Fruit fly (Drosophila melanogaster) whole organism, embryonic: ENCODE results near the gene MED21.

ENCODE experiments used
- Atf-2 ChIP-seq: fragments of 200-800 bp; sonication (Bioruptor generic); optimal IDR thresholded peaks from 2 replicates; lab custom pipeline; 2016; ENCODE audit warnings: missing biosample characterization, missing genetic modification characterization
- Awh ChIP-seq: fragments of 200-800 bp; sonication (Bioruptor generic); IDR thresholded peaks from 2 replicates; pipeline ENCODE4, ENCODE4 v1.3.6; 2022; ENCODE audit warnings: missing biosample characterization, missing genetic modification characterization
- CG1024 ChIP-seq: fragments of 200-800 bp; sonication (Bioruptor generic); IDR thresholded peaks from 2 replicates; pipeline ENCODE4 v1.3.6; 2022; ENCODE audit warnings: missing biosample characterization, missing genetic modification characterization
- CG10274 ChIP-seq: fragments of 200-800 bp; sonication (Bioruptor generic); optimal IDR thresholded peaks from 3 replicates; lab custom pipeline; 2017; ENCODE audit warnings: missing biosample characterization, mild to moderate bottlenecking, missing genetic modification characterization
- CG10321 ChIP-seq: fragments of 200-800 bp; sonication (Bioruptor generic); IDR thresholded peaks from 2 replicates; pipeline ENCODE4 v1.3.6; 2022; ENCODE audit warnings: missing biosample characterization, missing genetic modification characterization
- CG12071 ChIP-seq: fragments of 200-800 bp; sonication (Bioruptor generic); optimal IDR thresholded peaks from 3 replicates; lab custom pipeline; 2018; ENCODE audit warnings: missing biosample characterization, mild to moderate bottlenecking, missing genetic modification characterization
- CG12769 ChIP-seq: fragments of 200-800 bp; sonication (Bioruptor generic); optimal IDR thresholded peaks from 2 replicates; lab custom pipeline; 2019; ENCODE audit warnings: missing biosample characterization, mild to moderate bottlenecking, missing genetic modification characterization, moderate library complexity
- CG13296 ChIP-seq: fragments of 200-800 bp; sonication (Bioruptor generic); optimal IDR thresholded peaks from 3 replicates; lab custom pipeline; 2018; ENCODE audit warnings: missing biosample characterization, mild to moderate bottlenecking, missing genetic modification characterization
- CG14441 ChIP-seq: fragments of 200-800 bp; sonication (Bioruptor generic); IDR thresholded peaks from 2 replicates; pipeline ENCODE4 v1.3.6; 2022; ENCODE audit warnings: missing biosample characterization, missing genetic modification characterization
- CG14710 ChIP-seq: fragments of 200-800 bp; sonication (Bioruptor generic); optimal IDR thresholded peaks from 3 replicates; lab custom pipeline; 2019; ENCODE audit warnings: missing biosample characterization, mild to moderate bottlenecking, missing genetic modification characterization, moderate library complexity
- CG1603 ChIP-seq: fragments of 200-800 bp; sonication (Bioruptor generic); optimal IDR thresholded peaks from 2 replicates; lab custom pipeline; 2019; ENCODE audit warnings: missing biosample characterization, mild to moderate bottlenecking, missing genetic modification characterization, moderate library complexity
- CG16815 ChIP-seq: fragments of 200-800 bp; sonication (Bioruptor generic); optimal IDR thresholded peaks from 3 replicates; lab custom pipeline; 2017; ENCODE audit warnings: missing biosample characterization, mild to moderate bottlenecking, missing genetic modification characterization
- CG17612 ChIP-seq: fragments of 200-800 bp; sonication (Bioruptor generic); IDR thresholded peaks from 2 replicates; pipeline ENCODE4 v1.3.6; 2022; ENCODE audit warnings: missing biosample characterization, missing genetic modification characterization
- CG1832 ChIP-seq: fragments of 200-800 bp; sonication (Bioruptor generic); optimal IDR thresholded peaks from 2 replicates; lab custom pipeline; 2017; ENCODE audit warnings: missing biosample characterization, mild to moderate bottlenecking, missing genetic modification characterization, inconsistent platforms
- CG30020 ChIP-seq: fragments of 200-800 bp; optimal IDR thresholded peaks from 2 replicates; lab custom pipeline; 2019; ENCODE audit warnings: missing biosample characterization, mild to moderate bottlenecking, missing genetic modification characterization, moderate library complexity
- CG6791 ChIP-seq: fragments of 200-800 bp; sonication (Bioruptor generic); IDR thresholded peaks from 3 replicates; pipeline ENCODE4 v1.3.6; 2022; ENCODE audit warnings: missing biosample characterization, missing genetic modification characterization; ENCODE audit not compliant: partially characterized antibody
- CG7357 ChIP-seq: fragments of 200-800 bp; sonication (Bioruptor generic); IDR thresholded peaks from 3 replicates; pipeline ENCODE4 v1.3.6; 2022; ENCODE audit warnings: missing biosample characterization, missing genetic modification characterization
- CG8290 ChIP-seq, 3 experiments: fragments of 200-800 bp; sonication (Bioruptor generic); optimal IDR thresholded peaks; 2 replicates each; lab custom pipeline; 2016 to 2019; ENCODE audit warnings: missing biosample characterization in 3 of 3, missing genetic modification characterization in 3 of 3, mild to moderate bottlenecking in 2 of 3, moderate library complexity in 1 of 3
- CG9817 ChIP-seq: fragments of 200-800 bp; sonication (Bioruptor generic); optimal IDR thresholded peaks from 2 replicates; lab custom pipeline; 2018; ENCODE audit warnings: missing biosample characterization, mild to moderate bottlenecking, missing genetic modification characterization, moderate library complexity
- CkIIα-i1 ChIP-seq: fragments of 200-800 bp; sonication (Bioruptor generic); IDR thresholded peaks from 2 replicates; pipeline ENCODE4 v1.3.6; 2022; ENCODE audit warnings: missing biosample characterization, missing genetic modification characterization
- CoRest ChIP-seq: fragments of 200-800 bp; sonication (Bioruptor generic); optimal IDR thresholded peaks from 3 replicates; lab custom pipeline; 2018; ENCODE audit warnings: missing biosample characterization, mild to moderate bottlenecking, missing genetic modification characterization, moderate library complexity
- CrebB ChIP-seq: fragments of 200-800 bp; sonication (Bioruptor generic); optimal IDR thresholded peaks from 3 replicates; lab custom pipeline; 2018; ENCODE audit warnings: missing biosample characterization, mild to moderate bottlenecking, missing genetic modification characterization
- Dref ChIP-seq: fragments of 200-800 bp; sonication (Bioruptor generic); IDR thresholded peaks from 2 replicates; pipeline ENCODE4 v1.3.6; 2022; ENCODE audit warnings: missing biosample characterization, missing genetic modification characterization
- E2f2 ChIP-seq: fragments of 200-800 bp; sonication (Bioruptor generic); IDR thresholded peaks from 2 replicates; pipeline ENCODE4 v1.3.6; 2022; ENCODE audit warnings: missing biosample characterization, missing genetic modification characterization
- HHEX ChIP-seq: fragments of 200-800 bp; sonication (Bioruptor generic); optimal IDR thresholded peaks from 3 replicates; lab custom pipeline; 2017; ENCODE audit warnings: missing biosample characterization, mild to moderate bottlenecking, missing genetic modification characterization, missing genetic modification reagents
- Lpt ChIP-seq: fragments of >200 bp; optimal IDR thresholded peaks from 2 replicates; lab custom pipeline; 2018; ENCODE audit warnings: missing biosample characterization, missing genetic modification characterization
- Nf-YA ChIP-seq: fragments of 200-800 bp; sonication (Bioruptor generic); IDR thresholded peaks from 2 replicates; pipeline ENCODE4 v1.3.6; 2022; ENCODE audit warnings: missing biosample characterization, missing genetic modification characterization
- Nf-YC ChIP-seq: fragments of 200-800 bp; optimal IDR thresholded peaks from 3 replicates; lab custom pipeline; 2019; ENCODE audit warnings: missing biosample characterization, mild to moderate bottlenecking, missing genetic modification characterization, moderate library complexity
- Ssrp ChIP-seq: fragments of 200-800 bp; sonication (Bioruptor generic); optimal IDR thresholded peaks from 2 replicates; lab custom pipeline; 2018; ENCODE audit warnings: missing biosample characterization, mild to moderate bottlenecking, missing genetic modification characterization, moderate library complexity
- amos ChIP-seq: fragments of 200-800 bp; sonication (Bioruptor generic); IDR thresholded peaks from 2 replicates; pipeline ENCODE4 v1.3.6; 2022; ENCODE audit warnings: missing biosample characterization, missing genetic modification characterization; ENCODE audit not compliant: partially characterized antibody
- aop ChIP-seq: fragments of 200-800 bp; sonication (Bioruptor generic); IDR thresholded peaks from 2 replicates; pipeline ENCODE4 v1.3.6; 2022; ENCODE audit warnings: missing biosample characterization, missing genetic modification characterization
- bab2 ChIP-seq: fragments of 200-800 bp; sonication (Bioruptor generic); optimal IDR thresholded peaks from 2 replicates; lab custom pipeline; 2016; ENCODE audit warnings: missing biosample characterization, missing genetic modification characterization
- cg ChIP-seq: fragments of 200-800 bp; sonication (Bioruptor generic); optimal IDR thresholded peaks from 3 replicates; lab custom pipeline; 2019; ENCODE audit warnings: missing biosample characterization, mild to moderate bottlenecking, missing genetic modification characterization, moderate library complexity
- corto ChIP-seq: fragments of 200-800 bp; sonication (Bioruptor generic); optimal IDR thresholded peaks from 2 replicates; lab custom pipeline; 2016; ENCODE audit warnings: missing biosample characterization, mild to moderate bottlenecking, missing genetic modification characterization, moderate library complexity
- danr ChIP-seq: fragments of 200-800 bp; sonication (Bioruptor generic); IDR thresholded peaks from 2 replicates; pipeline ENCODE4 v1.3.6; 2022; ENCODE audit warnings: missing biosample characterization, missing genetic modification characterization
- dati ChIP-seq: fragments of 200-800 bp; sonication (Bioruptor generic); IDR thresholded peaks from 2 replicates; pipeline ENCODE4 v1.3.6; 2022; ENCODE audit warnings: missing biosample characterization, missing genetic modification characterization
- eve ChIP-seq, 2 experiments: fragments of >200 bp; optimal IDR thresholded peaks; 2 replicates each; lab custom pipeline; 2017; ENCODE audit warnings: missing biosample characterization in 2 of 2, missing genetic modification characterization in 2 of 2
- gro ChIP-seq: fragments of 200-800 bp; sonication (Bioruptor generic); optimal IDR thresholded peaks from 2 replicates; lab custom pipeline; 2016; ENCODE audit warnings: missing biosample characterization, missing genetic modification characterization
- jumu ChIP-seq: fragments of 200-800 bp; sonication (Bioruptor generic); optimal IDR thresholded peaks from 3 replicates; lab custom pipeline; 2016; ENCODE audit warnings: missing biosample characterization, missing genetic modification characterization
- lbe ChIP-seq: fragments of 200-800 bp; sonication (Bioruptor generic); optimal IDR thresholded peaks from 2 replicates; lab custom pipeline; 2016; ENCODE audit warnings: missing biosample characterization, mild to moderate bottlenecking, missing genetic modification characterization
- nmo ChIP-seq: fragments of 200-800 bp; sonication (Bioruptor generic); optimal IDR thresholded peaks from 2 replicates; lab custom pipeline; 2018; ENCODE audit warnings: missing biosample characterization, mild to moderate bottlenecking, missing genetic modification characterization, moderate library complexity
- row ChIP-seq: fragments of 200-800 bp; sonication (Bioruptor generic); IDR thresholded peaks from 3 replicates; pipeline ENCODE4 v1.3.6; 2022; ENCODE audit warnings: missing biosample characterization, missing genetic modification characterization
- sna ChIP-seq: fragments of 200-800 bp; sonication (Bioruptor generic); IDR thresholded peaks from 2 replicates; pipeline ENCODE4 v1.3.6; 2022; ENCODE audit warnings: missing biosample characterization, missing genetic modification characterization; ENCODE audit not compliant: partially characterized antibody
- sqz ChIP-seq: fragments of 200-800 bp; sonication (Bioruptor generic); optimal IDR thresholded peaks from 3 replicates; lab custom pipeline; 2018; ENCODE audit warnings: missing biosample characterization, mild to moderate bottlenecking, missing genetic modification characterization
- ssp ChIP-seq: fragments of 200-800 bp; sonication (Bioruptor generic); IDR thresholded peaks from 2 replicates; pipeline ENCODE4 v1.3.6; 2022; ENCODE audit warnings: missing biosample characterization, missing genetic modification characterization
- sug ChIP-seq: fragments of 200-800 bp; optimal IDR thresholded peaks from 2 replicates; lab custom pipeline; 2019; ENCODE audit warnings: missing biosample characterization, mild to moderate bottlenecking, missing genetic modification characterization, moderate library complexity
- trh ChIP-seq: fragments of 200-800 bp; sonication (Bioruptor generic); optimal IDR thresholded peaks from 2 replicates; lab custom pipeline; 2016; ENCODE audit warnings: missing biosample characterization, missing genetic modification characterization
- twi ChIP-seq: fragments of 200-800 bp; optimal IDR thresholded peaks from 2 replicates; lab custom pipeline; 2019; ENCODE audit warnings: missing biosample characterization, mild to moderate bottlenecking, missing genetic modification characterization, moderate library complexity
- vvl ChIP-seq: fragments of 200-800 bp; sonication (Bioruptor generic); IDR thresholded peaks from 2 replicates; pipeline ENCODE4 v1.3.6; 2022; ENCODE audit warnings: missing biosample characterization, missing genetic modification characterization
- zen2 ChIP-seq: fragments of 200-800 bp; sonication (Bioruptor generic); IDR thresholded peaks from 3 replicates; pipeline ENCODE4 v1.3.6; 2022; ENCODE audit warnings: missing biosample characterization, missing genetic modification characterization; ENCODE audit not compliant: partially characterized antibody
- zfh1 ChIP-seq: fragments of 200-800 bp; sonication (Bioruptor generic); IDR thresholded peaks from 3 replicates; pipeline ENCODE4 v1.3.6; 2022; ENCODE audit warnings: missing biosample characterization, missing genetic modification characterization
- zfh2 ChIP-seq: fragments of 200-800 bp; sonication (Bioruptor generic); optimal IDR thresholded peaks from 2 replicates; lab custom pipeline; 2016; ENCODE audit warnings: missing biosample characterization, missing genetic modification characterization

Gene MED21

DNA sequence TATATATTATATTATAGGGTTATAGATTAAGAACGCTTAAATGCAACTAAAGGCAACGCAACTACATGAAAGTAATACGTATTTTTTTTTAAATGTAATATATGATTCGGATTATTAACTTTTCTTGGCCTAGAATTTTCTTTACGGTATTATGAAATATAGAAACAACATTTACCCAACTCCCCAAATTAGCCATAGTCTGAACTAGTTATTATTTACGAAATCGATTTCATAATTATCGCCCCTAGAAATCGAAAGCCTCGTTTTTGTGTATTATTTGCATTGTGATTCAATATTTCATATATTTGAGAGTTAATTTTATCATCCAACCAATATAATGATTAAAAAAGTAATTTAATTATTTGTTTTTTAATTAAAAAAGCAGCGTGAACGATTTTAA, 7.0 kb downstream of the MED21 start (continued):
- TF ChIP-seq CG7357 (GFP tag; lab: Robert Waterston, UW) (peak; percentile 94), CG14441 (GFP tag; lab: Robert Waterston, UW) (no peak), Awh (no peak), CG1603 (tag; lab: Kevin White, UChicago) (peak; percentile 97), Atf-2 (no peak), CG12071 (GFP tag; lab: Kevin White, UChicago) (no peak), CG12769 (tag; lab: Kevin White, UChicago) (no peak), zfh1 (no peak), zfh2 (GFP tag; lab: Kevin White, UChicago) (no peak), trh (GFP tag; lab: Kevin White, UChicago) (no peak), Ssrp (tag; lab: Kevin White, UChicago) (no peak), CG13296 (GFP tag; lab: Kevin White, UChicago) (no peak), CG10274 (no peak), sna (GFP tag; lab: Robert Waterston, UW) (no peak), sug (no peak), CG1832 (GFP tag; lab: Kevin White, UChicago) (no peak), jumu (GFP tag; lab: Kevin White, UChicago) (no peak), CG8290 (GFP tag; optimal IDR thresholded peaks at IDR 0.05; lab: Kevin White, UChicago) (no peak), CG8290 (tag; optimal IDR thresholded peaks at IDR 0.05; lab: Kevin White, UChicago) (peak in 1 of 2 experiments; percentile 5), CG10321 (no peak), eve (GFP tag; optimal IDR thresholded peaks at IDR 0.05; lab: Kevin White, UChicago) (no peak), ssp (GFP tag; lab: Robert Waterston, UW) (peak; percentile 97), dati (GFP tag; lab: Robert Waterston, UW) (no peak), Nf-YA (GFP tag; lab: Robert Waterston, UW) (no peak), lbe (GFP tag; lab: Kevin White, UChicago) (no peak), CG6791 (GFP tag; lab: Robert Waterston, UW) (no peak), aop (no peak), bab2 (GFP tag; lab: Kevin White, UChicago) (no peak), amos (GFP tag; lab: Robert Waterston, UW) (no peak), nmo (peak; percentile 33), vvl (GFP tag; lab: Robert Waterston, UW) (no peak), HHEX (no peak), CrebB (tag; lab: Kevin White, UChicago) (no peak), cg (GFP tag; lab: Kevin White, UChicago) (no peak), CG14710 (tag; lab: Kevin White, UChicago) (peak; percentile 8), twi (tag; lab: Kevin White, UChicago) (no peak), CG1024 (GFP tag; lab: Robert Waterston, UW) (peak; percentile 98), Lpt (GFP tag; lab: Kevin White, UChicago) (no peak), corto (GFP tag; lab: Kevin White, UChicago) (no peak), CG17612 (GFP tag; lab: Robert Waterston, UW) (no peak), CG16815 (GFP tag; lab: Kevin White, UChicago) (no peak), zen2 (GFP tag; lab: Robert Waterston, UW) (no peak), gro (no peak), CG9817 (tag; lab: Kevin White, UChicago) (no peak), row (GFP tag; lab: Robert Waterston, UW) (peak; percentile 71), CkIIα-i1 (GFP tag; lab: Robert Waterston, UW) (no peak), Dref (peak; percentile 67), Nf-YC (tag; lab: Kevin White, UChicago) (no peak), sqz (GFP tag; lab: Kevin White, UChicago) (no peak), danr (GFP tag; lab: Robert Waterston, UW) (no peak), CoRest (tag; lab: Kevin White, UChicago) (peak; percentile 14), CG30020 (tag; lab: Kevin White, UChicago) (peak; percentile 98), E2f2 (no peak)
